Worm (Caenorhabditis elegans) whole organism, late embryonic: ENCODE measurements around the gene T05H10.8.

Experiments
- ceh-14 ChIP-seq: sonication (generic microtip); optimal IDR thresholded peaks from 2 replicates; lab custom pipeline; 2016; ENCODE audit warnings: missing genotype, missing genetic modification characterization, missing compliant biosample characterization
- ceh-2 ChIP-seq: sonication (generic microtip); optimal IDR thresholded peaks from 2 replicates; lab custom pipeline; 2016; ENCODE audit warnings: missing genotype, missing genetic modification characterization, missing compliant biosample characterization
- ceh-22 ChIP-seq: sonication (generic microtip); optimal IDR thresholded peaks from 2 replicates; lab custom pipeline; 2017; ENCODE audit warnings: missing biosample characterization, missing genetic modification characterization
- ceh-31 ChIP-seq: sonication (generic microtip); optimal IDR thresholded peaks from 2 replicates; lab custom pipeline; 2016; ENCODE audit warnings: missing genetic modification characterization, missing compliant biosample characterization
- che-1 ChIP-seq: sonication (generic microtip); optimal IDR thresholded peaks from 2 replicates; lab custom pipeline; 2016; ENCODE audit warnings: mild to moderate bottlenecking, missing genetic modification characterization, missing compliant biosample characterization
- fkh-10 ChIP-seq: fragments of 150-350 bp; optimal IDR thresholded peaks from 2 replicates; lab custom pipeline; 2014; ENCODE audit warnings: missing biosample characterization, missing genetic modification reagents, missing genetic modification characterization
- mec-3 ChIP-seq: sonication (generic microtip); optimal IDR thresholded peaks from 2 replicates; lab custom pipeline; 2016; ENCODE audit warnings: borderline replicate concordance, missing genetic modification characterization, missing compliant biosample characterization
- pqm-1 ChIP-seq: sonication (generic microtip); optimal IDR thresholded peaks from 2 replicates; lab custom pipeline; 2016; ENCODE audit warnings: missing genetic modification characterization, missing compliant biosample characterization
- pros-1 ChIP-seq: fragments of 150-350 bp; optimal IDR thresholded peaks from 2 replicates; lab custom pipeline; 2014; ENCODE audit warnings: missing biosample characterization, missing genetic modification reagents, missing genetic modification characterization
- ref-2 ChIP-seq: sonication (generic microtip); optimal IDR thresholded peaks from 2 replicates; lab custom pipeline; 2016; ENCODE audit warnings: missing genetic modification characterization, missing compliant biosample characterization
- sox-4 ChIP-seq: sonication (generic microtip); optimal IDR thresholded peaks from 2 replicates; lab custom pipeline; 2017; ENCODE audit warnings: mild to moderate bottlenecking, missing genetic modification characterization, inconsistent platforms, missing compliant biosample characterization
- unc-55 ChIP-seq: sonication (generic microtip); optimal IDR thresholded peaks from 2 replicates; lab custom pipeline; 2017; ENCODE audit warnings: missing biosample characterization, missing genetic modification reagents, missing genetic modification characterization

DNA sequence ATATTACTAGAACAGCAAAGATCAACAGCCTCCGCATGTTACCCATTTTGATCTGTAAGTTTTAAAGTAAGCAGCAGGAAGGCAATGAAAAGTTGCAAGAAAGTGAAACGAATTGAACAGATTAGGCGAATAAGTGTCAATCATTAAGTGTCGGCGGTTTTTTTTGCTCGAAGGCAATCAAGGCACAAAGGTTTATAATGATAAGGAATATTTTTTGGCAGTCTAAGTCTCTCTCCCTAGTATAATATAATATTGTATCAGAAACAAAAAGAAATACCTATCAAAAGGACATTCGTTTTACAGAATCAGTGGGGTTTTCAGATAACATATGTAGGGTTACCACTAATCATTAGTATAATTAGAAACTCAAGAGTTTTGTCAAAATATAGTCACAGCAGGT is 26.2 kb upstream of the T05H10.8 start, which contains the start of gene nrf-6:
- TF ChIP-seq ref-2 (tag; lab: Kevin White, UChicago) (no peak), ceh-22 (tag; lab: Kevin White, UChicago) (no peak), ceh-2 (tag; lab: Kevin White, UChicago) (no peak), che-1 (tag; lab: Kevin White, UChicago) (no peak), unc-55 (GFP tag; lab: Kevin White, UChicago) (no peak), mec-3 (no peak), ceh-31 (tag; lab: Kevin White, UChicago) (no peak), sox-4 (tag; lab: Kevin White, UChicago) (no peak), ceh-14 (tag; lab: Kevin White, UChicago) (no peak), pqm-1 (tag; lab: Kevin White, UChicago) (no peak), fkh-10 (GFP tag; lab: Kevin White, UChicago) (no peak), pros-1 (tag; lab: Kevin White, UChicago) (no peak)
